Worm (Caenorhabditis elegans) whole organism, L4 larva: ENCODE data around the gene F39D8.3.

Experiments used
- T26A8.4 ChIP-seq: fragments of 200-800 bp; sonication (Bioruptor generic); IDR thresholded peaks from 2 replicates; pipeline ENCODE4 v1.3.6; 2022; ENCODE audit warnings: missing genetic modification characterization, missing compliant biosample characterization
- ZK337.2 ChIP-seq: fragments of 200-800 bp; sonication (Bioruptor generic); IDR thresholded peaks from 2 replicates; pipeline ENCODE4 v1.3.6; 2022; ENCODE audit warnings: missing genetic modification reagents, missing genetic modification characterization, missing compliant biosample characterization
- ama-1 ChIP-seq: fragments of 150-350 bp; optimal IDR thresholded peaks from 2 replicates; lab custom pipeline; 2014; ENCODE audit warnings: inconsistent platforms, mixed read lengths
- ceh-82 ChIP-seq: sonication (generic microtip); optimal IDR thresholded peaks from 2 replicates; lab custom pipeline; 2017; ENCODE audit warnings: missing biosample characterization, missing genetic modification characterization
- ctbp-1 ChIP-seq: fragments of 200-800 bp; sonication (Bioruptor generic); IDR thresholded peaks from 2 replicates; pipeline ENCODE4 v1.3.6; 2022; ENCODE audit warnings: missing genetic modification reagents, missing genetic modification characterization, missing compliant biosample characterization
- dpl-1 ChIP-seq: fragments of 150-350 bp; optimal IDR thresholded peaks from 2 replicates; lab custom pipeline; 2014; ENCODE audit warnings: missing biosample characterization, missing genetic modification reagents, missing genetic modification characterization
- fos-1 ChIP-seq: fragments of 150-350 bp; optimal IDR thresholded peaks from 2 replicates; lab custom pipeline; 2014; ENCODE audit warnings: missing biosample characterization, missing genetic modification characterization
- lin-39 ChIP-seq: fragments of 150-350 bp; optimal IDR thresholded peaks from 2 replicates; lab custom pipeline; 2014; ENCODE audit warnings: missing biosample characterization, missing genetic modification reagents, missing genetic modification characterization
- lir-3 ChIP-seq: sonication (generic microtip); optimal IDR thresholded peaks from 2 replicates; lab custom pipeline; 2016; ENCODE audit warnings: mild to moderate bottlenecking, missing genetic modification characterization, missing compliant biosample characterization
- pha-4 ChIP-seq, 2 experiments: fragments of 150-350 bp in 1 of 2; fragments of 200-800 bp in 1 of 2; sonication (Bioruptor generic) in 1 of 2; IDR thresholded peaks in 1 of 2; optimal IDR thresholded peaks in 1 of 2; 2 replicates each; pipeline versions ENCODE4 v1.3.6 to Lab custom; 2014 to 2022; ENCODE audit warnings: missing genetic modification characterization in 2 of 2, missing genetic modification reagents in 2 of 2, missing biosample characterization in 1 of 2, missing compliant biosample characterization in 1 of 2
- snpc-4 ChIP-seq: fragments of 150-350 bp; optimal IDR thresholded peaks from 2 replicates; lab custom pipeline; 2014; ENCODE audit warnings: missing biosample characterization, missing genetic modification characterization
- tra-1 ChIP-seq: fragments of 200-800 bp; sonication (Bioruptor generic); IDR thresholded peaks from 2 replicates; pipeline ENCODE4 v1.3.6; 2022; ENCODE audit warnings: missing genetic modification reagents, missing genetic modification characterization, missing compliant biosample characterization

ce11 chrX:15466032-15466431 is 45.3 kb downstream of the F39D8.3 start, which contains the start of gene sprr-1:
- TF ChIP-seq lin-39 (tag; lab: Kevin White, UChicago) = no peak
- TF ChIP-seq dpl-1 (GFP tag; lab: Kevin White, UChicago) = no peak
- TF ChIP-seq ctbp-1 = no peak
- TF ChIP-seq tra-1 (GFP tag; lab: Robert Waterston, UW) = no peak
- TF ChIP-seq lir-3 (tag; lab: Kevin White, UChicago) = no peak
- TF ChIP-seq snpc-4 = no peak
- TF ChIP-seq ama-1 (lab: Kevin White, UChicago) = no peak
- no peak for TF ChIP-seq ceh-82 (tag; lab: Kevin White, UChicago)
- no peak for TF ChIP-seq T26A8.4 (GFP tag; lab: Robert Waterston, UW)
- TF ChIP-seq ZK337.2 (GFP tag; lab: Robert Waterston, UW) = no peak
- no peak for TF ChIP-seq pha-4 (GFP tag; IDR thresholded peaks at IDR 0.05; lab: Robert Waterston, UW)
- no peak for TF ChIP-seq pha-4 (tag; optimal IDR thresholded peaks at IDR 0.05; lab: Kevin White, UChicago)
- no peak for TF ChIP-seq fos-1 (tag; lab: Kevin White, UChicago)
